Worm (Caenorhabditis elegans) whole organism, L1 larva: ENCODE results near the gene T19C9.10.

Experiments
- blmp-1 ChIP-seq: fragments of 150-350 bp; optimal IDR thresholded peaks from 2 replicates; lab custom pipeline; 2014; ENCODE audit warnings: missing biosample characterization, missing genetic modification characterization
- hlh-17 ChIP-seq: fragments of 200-800 bp; sonication (Bioruptor generic); optimal IDR thresholded peaks from 2 replicates; lab custom pipeline; 2018; ENCODE audit warnings: missing genetic modification characterization, mild to moderate bottlenecking, missing compliant biosample characterization, moderate library complexity, borderline replicate concordance
- irx-1 ChIP-seq: sonication (generic microtip); optimal IDR thresholded peaks from 2 replicates; lab custom pipeline; 2016; ENCODE audit warnings: missing genetic modification characterization, missing compliant biosample characterization
- lin-35 ChIP-seq, 2 experiments: fragments of 150-350 bp; optimal IDR thresholded peaks; 2 replicates each; lab custom pipeline; 2014; ENCODE audit warnings: missing biosample characterization in 2 of 2, missing genetic modification characterization in 2 of 2, missing genetic modification reagents in 2 of 2
- lsy-2 ChIP-seq, 2 experiments: fragments of 150-350 bp; optimal IDR thresholded peaks; 2 replicates each; lab custom pipeline; 2014; ENCODE audit warnings: missing biosample characterization in 2 of 2, missing genetic modification characterization in 2 of 2
- nhr-28 ChIP-seq: fragments of 150-350 bp; optimal IDR thresholded peaks from 2 replicates; lab custom pipeline; 2014; ENCODE audit warnings: missing biosample characterization, missing genetic modification characterization

ce11 chrV:17255454-17255853 is 19.1 kb downstream of the T19C9.10 start, which contains the start of gene srh-115:
- TF ChIP-seq lin-35 (GFP tag; optimal IDR thresholded peaks at IDR 0.05; lab: Kevin White, UChicago), result no peak
- TF ChIP-seq hlh-17 (GFP tag; lab: Kevin White, UChicago), result no peak
- no peak for TF ChIP-seq irx-1
- TF ChIP-seq nhr-28 (tag; lab: Kevin White, UChicago), result no peak
- TF ChIP-seq lsy-2 (tag; optimal IDR thresholded peaks at IDR 0.05; lab: Kevin White, UChicago), result no peak
- no peak for TF ChIP-seq blmp-1 (tag; lab: Kevin White, UChicago)
